Fruit fly (Drosophila melanogaster) whole organism, pupa: ENCODE results near the gene dar1.

ENCODE experiments used
- CG13204 ChIP-seq: fragments of 200-800 bp; sonication (Bioruptor generic); optimal IDR thresholded peaks from 2 replicates; lab custom pipeline; 2018; ENCODE audit warnings: missing biosample characterization, mild to moderate bottlenecking, missing genetic modification characterization, moderate library complexity
- CG14655 ChIP-seq: fragments of 200-800 bp; sonication (Bioruptor generic); optimal IDR thresholded peaks from 3 replicates; lab custom pipeline; 2017; ENCODE audit warnings: mild to moderate bottlenecking, missing biosample characterization, missing genetic modification reagents, missing genetic modification characterization
- CG15710 ChIP-seq: fragments of 200-800 bp; sonication (Bioruptor generic); optimal IDR thresholded peaks from 2 replicates; lab custom pipeline; 2018; ENCODE audit warnings: missing biosample characterization, mild to moderate bottlenecking, missing genetic modification characterization, moderate library complexity
- CG17806 ChIP-seq: fragments of 200-800 bp; sonication (Bioruptor generic); optimal IDR thresholded peaks from 2 replicates; lab custom pipeline; 2018; ENCODE audit warnings: missing biosample characterization, mild to moderate bottlenecking, missing genetic modification characterization, moderate library complexity
- CG32121 ChIP-seq: fragments of 200-800 bp; sonication (Bioruptor generic); IDR thresholded peaks from 2 replicates; pipeline ENCODE4 v1.3.6; 2022; ENCODE audit warnings: missing biosample characterization, missing genetic modification characterization
- CG4496 ChIP-seq: fragments of 200-800 bp; sonication (Bioruptor generic); IDR thresholded peaks from 3 replicates; pipeline ENCODE4 v1.3.6; 2022; ENCODE audit warnings: missing biosample characterization, missing genetic modification characterization
- CG8159 ChIP-seq: fragments of 200-800 bp; sonication (Bioruptor generic); optimal IDR thresholded peaks from 3 replicates; lab custom pipeline; 2018; ENCODE audit warnings: missing biosample characterization, mild to moderate bottlenecking, missing genetic modification characterization, moderate library complexity
- CG9948 ChIP-seq: fragments of 200-800 bp; sonication (Bioruptor generic); optimal IDR thresholded peaks from 2 replicates; lab custom pipeline; 2018; ENCODE audit warnings: missing biosample characterization, mild to moderate bottlenecking, missing genetic modification characterization, moderate library complexity
- EcR ChIP-seq: fragments of 200-800 bp; sonication (Bioruptor generic); optimal IDR thresholded peaks from 3 replicates; lab custom pipeline; 2019; ENCODE audit warnings: missing biosample characterization, missing genetic modification characterization, mild to moderate bottlenecking, moderate library complexity, missing genetic modification reagents
- Ets98B ChIP-seq: fragments of 200-800 bp; sonication (Bioruptor generic); IDR thresholded peaks from 2 replicates; pipeline ENCODE4 v1.3.6; 2022; ENCODE audit warnings: missing biosample characterization, missing genetic modification characterization
- Snoo ChIP-seq: fragments of 200-800 bp; sonication (Bioruptor generic); optimal IDR thresholded peaks from 3 replicates; lab custom pipeline; 2017; ENCODE audit warnings: missing biosample characterization, mild to moderate bottlenecking, missing genetic modification characterization, inconsistent platforms
- fd96Ca ChIP-seq: fragments of 200-800 bp; sonication (Bioruptor generic); IDR thresholded peaks from 3 replicates; pipeline ENCODE4 v1.3.6; 2022; ENCODE audit warnings: missing biosample characterization, missing genetic modification characterization
- gl ChIP-seq: fragments of 200-800 bp; sonication (Bioruptor generic); optimal IDR thresholded peaks from 2 replicates; lab custom pipeline; 2018; ENCODE audit warnings: missing biosample characterization, mild to moderate bottlenecking, missing genetic modification characterization
- rn ChIP-seq: fragments of 200-800 bp; sonication (Bioruptor generic); IDR thresholded peaks from 2 replicates; pipeline ENCODE4 v1.3.6; 2022; ENCODE audit warnings: missing biosample characterization, missing genetic modification characterization

dm6 chr3L:3684004-3684403 is 57.9 kb downstream of the dar1 start:
- TF ChIP-seq Snoo (no peak), EcR (GFP tag; lab: Kevin White, UChicago) (no peak), CG32121 (GFP tag; lab: Robert Waterston, UW) (peak; percentile 71), CG9948 (tag; lab: Kevin White, UChicago) (no peak), rn (no peak), CG15710 (tag; lab: Kevin White, UChicago) (no peak), CG14655 (GFP tag; lab: Kevin White, UChicago) (peak; percentile 31), CG17806 (tag; lab: Kevin White, UChicago) (no peak), CG4496 (GFP tag; lab: Robert Waterston, UW) (peak; percentile 71), CG13204 (no peak), Ets98B (no peak; the same call in 1 of the 2 replicates), fd96Ca (peak; percentile 41; the same call in 1 of the 3 replicates), gl (tag; lab: Kevin White, UChicago) (no peak), CG8159 (tag; lab: Kevin White, UChicago) (peak; percentile 29)
